Fruit fly (Drosophila melanogaster): Measurements from ENCODE around the gene ssp3.

dm6 chr2L:18933867-18934266, 9.9 kb downstream of the ssp3 start:
- no peak for TF ChIP-seq dsf (GFP tag; optimal IDR thresholded peaks at IDR 0.05; ENCODE audit: borderline replicate concordance)
- no peak for TF ChIP-seq Hr83 (GFP tag; optimal IDR thresholded peaks at IDR 0.05; ENCODE audit: poor library complexity, severe bottlenecking)
- TF ChIP-seq fru (GFP tag; optimal IDR thresholded peaks at IDR 0.05): no peak
- no peak for TF ChIP-seq brk (GFP tag; optimal IDR thresholded peaks at IDR 0.05)
- no peak for TF ChIP-seq Hr78 (GFP tag; optimal IDR thresholded peaks at IDR 0.05)

Data from whole organism, wandering third instar larva.